Worm (Caenorhabditis elegans) whole organism, L4/young adult: ENCODE data around the gene F08F3.10.

Experiments used
- dao-5 ChIP-seq: sonication (generic microtip); optimal IDR thresholded peaks from 2 replicates; lab custom pipeline; 2016; ENCODE audit warnings: missing genotype, missing genetic modification characterization, moderate library complexity, missing compliant biosample characterization
- him-1 ChIP-seq: sonication (generic microtip); optimal IDR thresholded peaks from 2 replicates; lab custom pipeline; 2016; ENCODE audit warnings: missing genotype, missing genetic modification reagents, missing genetic modification characterization, missing compliant biosample characterization

DNA sequence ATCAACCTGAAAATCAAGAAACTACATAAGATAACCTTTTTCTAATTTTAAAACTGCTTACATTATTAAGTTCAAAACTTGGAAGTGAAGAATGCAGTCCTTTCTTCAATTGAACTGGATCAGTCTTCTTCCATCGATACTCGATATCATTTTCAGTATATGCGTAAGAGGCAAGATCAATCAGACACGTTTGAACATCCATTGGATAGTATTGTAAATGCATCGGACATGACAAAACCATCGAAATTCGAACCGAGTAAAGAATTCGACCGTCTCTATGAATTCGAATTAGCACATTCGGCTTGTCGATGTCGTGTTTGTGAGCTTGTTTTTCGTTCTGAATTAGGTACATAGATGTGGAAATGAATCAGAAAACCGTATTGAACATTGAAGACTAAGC lies 37.6 kb downstream of the F08F3.10 start:
- TF ChIP-seq him-1 (no peak), dao-5 (tag; lab: Kevin White, UChicago) (no peak)
